Worm (Caenorhabditis elegans): ENCODE data around the gene F59C12.3.

Gene F59C12.3

DNA sequence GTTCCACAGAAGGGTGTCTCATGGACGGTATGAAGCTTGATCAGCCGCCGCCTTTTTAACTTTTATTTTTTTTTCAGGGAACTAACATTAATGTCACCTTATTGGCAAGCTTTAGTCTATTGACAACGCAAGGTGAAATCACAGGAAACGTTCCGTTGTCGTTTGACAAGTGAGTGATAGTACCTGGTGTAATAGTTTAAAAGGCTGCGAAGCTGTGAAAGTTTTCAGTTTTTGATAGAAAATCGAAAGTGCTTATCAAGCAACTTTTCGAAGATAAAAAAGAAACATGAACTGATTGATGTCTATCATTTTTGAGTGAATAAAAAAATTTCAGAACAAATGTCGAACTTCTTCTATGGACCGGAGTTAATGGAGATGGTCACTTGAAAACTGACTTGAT is 24.8 kb upstream of the F59C12.3 start:
- TF ChIP-seq lsy-2 (tag; optimal IDR thresholded peaks at IDR 0.05) (no peak), blmp-1 (tag; optimal IDR thresholded peaks at IDR 0.05) (no peak), ceh-39 (tag; optimal IDR thresholded peaks at IDR 0.05) (no peak), lin-13 (tag; optimal IDR thresholded peaks at IDR 0.05) (no peak), cnd-1 (tag; optimal IDR thresholded peaks at IDR 0.05) (no peak), elt-3 (tag; optimal IDR thresholded peaks at IDR 0.05) (no peak), ces-1 (GFP tag; optimal IDR thresholded peaks at IDR 0.05) (no peak), zip-8 (tag; optimal IDR thresholded peaks at IDR 0.05) (no peak), hlh-1 (tag; optimal IDR thresholded peaks at IDR 0.05) (no peak), mab-5 (tag; optimal IDR thresholded peaks at IDR 0.05) (no peak), ceh-43 (GFP tag; optimal IDR thresholded peaks at IDR 0.05) (no peak), unc-120 (tag; optimal IDR thresholded peaks at IDR 0.05; ENCODE audit: poor library complexity, severe bottlenecking) (no peak), nhr-12 (tag; optimal IDR thresholded peaks at IDR 0.05) (no peak), ham-2 (GFP tag; optimal IDR thresholded peaks at IDR 0.05) (no peak), tbx-8 (GFP tag; optimal IDR thresholded peaks at IDR 0.05) (no peak), nhr-28 (tag; optimal IDR thresholded peaks at IDR 0.05) (no peak)

- TF ChIP-seq ham-2 (GFP tag; optimal IDR thresholded peaks at IDR 0.05) (no peak), zip-8 (tag; optimal IDR thresholded peaks at IDR 0.05) (peak; percentile 25)
Observed at ce11 chrX:16633052-16633451, 23.7 kb upstream of the F59C12.3 start, which contains the start of gene C06G1.1. Gene C06G1.1 (plus strand): TSS chrX:16633352.

ce11 chrX:16631847-16632246 is 22.5 kb upstream of the F59C12.3 start:
- TF ChIP-seq blmp-1 (tag; optimal IDR thresholded peaks at IDR 0.05) = peak; percentile 82
- TF ChIP-seq tbx-8 (GFP tag; optimal IDR thresholded peaks at IDR 0.05) = no peak

- TF ChIP-seq unc-39 (tag; optimal IDR thresholded peaks at IDR 0.05) (no peak), elt-3 (tag; optimal IDR thresholded peaks at IDR 0.05) (no peak), M03D4.4 (tag; optimal IDR thresholded peaks at IDR 0.05) (no peak), hlh-1 (tag; optimal IDR thresholded peaks at IDR 0.05) (no peak), flh-1 (GFP tag; optimal IDR thresholded peaks at IDR 0.05) (no peak), nhr-12 (tag; optimal IDR thresholded peaks at IDR 0.05) (no peak), ceh-39 (tag; optimal IDR thresholded peaks at IDR 0.05) (no peak), unc-62 (GFP tag; optimal IDR thresholded peaks at IDR 0.05) (no peak), cnd-1 (tag; optimal IDR thresholded peaks at IDR 0.05) (no peak), zip-8 (tag; optimal IDR thresholded peaks at IDR 0.05) (no peak), lin-32 (GFP tag; optimal IDR thresholded peaks at IDR 0.05) (no peak), unc-120 (tag; optimal IDR thresholded peaks at IDR 0.05; ENCODE audit: poor library complexity, severe bottlenecking) (no peak), blmp-1 (tag; optimal IDR thresholded peaks at IDR 0.05) (no peak), pha-4 (tag; optimal IDR thresholded peaks at IDR 0.05) (no peak), sptf-1 (tag; optimal IDR thresholded peaks at IDR 0.05) (no peak), ham-2 (GFP tag; optimal IDR thresholded peaks at IDR 0.05) (no peak)
Observed at ce11 chrX:16629773-16630172, 20.4 kb upstream of the F59C12.3 start.

DNA sequence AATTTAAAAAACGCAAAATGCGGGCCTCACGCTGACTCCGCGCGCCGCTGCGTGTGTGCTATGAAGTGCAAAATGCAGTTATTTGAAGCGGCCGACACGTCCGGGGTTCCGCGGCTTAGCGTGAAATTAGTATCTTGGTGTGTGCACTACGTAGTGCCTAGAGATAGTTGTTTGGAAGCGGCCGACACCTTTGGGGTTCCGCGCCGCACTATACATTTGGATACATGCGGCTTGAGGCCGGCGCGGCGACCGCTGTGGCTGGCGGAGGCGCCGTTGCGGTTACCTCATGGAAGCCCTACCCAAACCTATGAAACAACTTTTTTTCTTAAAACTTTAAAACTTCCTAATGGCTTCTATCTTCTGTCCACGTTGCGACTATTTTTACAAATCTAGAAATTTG is 19.8 kb upstream of the F59C12.3 start:
- TF ChIP-seq blmp-1 (tag; optimal IDR thresholded peaks at IDR 0.05) = no peak
- no peak for TF ChIP-seq nhr-237 (tag; optimal IDR thresholded peaks at IDR 0.05)
- no peak for TF ChIP-seq tbx-8 (GFP tag; optimal IDR thresholded peaks at IDR 0.05)
- no peak for TF ChIP-seq lin-13 (tag; optimal IDR thresholded peaks at IDR 0.05)
- no peak for TF ChIP-seq hlh-1 (tag; optimal IDR thresholded peaks at IDR 0.05)
- TF ChIP-seq ceh-83 (GFP tag; optimal IDR thresholded peaks at IDR 0.05) = no peak
- no peak for TF ChIP-seq elt-1 (tag; optimal IDR thresholded peaks at IDR 0.05; ENCODE audit: borderline replicate concordance, insufficient read depth)
- no peak for TF ChIP-seq ceh-43 (GFP tag; optimal IDR thresholded peaks at IDR 0.05)
- TF ChIP-seq unc-62 (GFP tag; optimal IDR thresholded peaks at IDR 0.05) = no peak
- no peak for TF ChIP-seq mls-2 (tag; optimal IDR thresholded peaks at IDR 0.05)
- no peak for TF ChIP-seq elt-3 (tag; optimal IDR thresholded peaks at IDR 0.05)
- no peak for TF ChIP-seq ces-1 (GFP tag; optimal IDR thresholded peaks at IDR 0.05)
- no peak for TF ChIP-seq ceh-39 (tag; optimal IDR thresholded peaks at IDR 0.05)
- no peak for TF ChIP-seq cnd-1 (tag; optimal IDR thresholded peaks at IDR 0.05)
- TF ChIP-seq unc-120 (tag; optimal IDR thresholded peaks at IDR 0.05; ENCODE audit: poor library complexity, severe bottlenecking) = no peak
- no peak for TF ChIP-seq flh-1 (GFP tag; optimal IDR thresholded peaks at IDR 0.05)

ce11 chrX:16626817-16627216 is 17.5 kb upstream of the F59C12.3 start:
- TF ChIP-seq ham-2 (GFP tag; optimal IDR thresholded peaks at IDR 0.05) (peak; percentile 62), nhr-2 (tag; optimal IDR thresholded peaks at IDR 0.05) (no peak)
